Fruit fly (Drosophila melanogaster): Measurements from ENCODE around the gene CG31381.

DNA sequence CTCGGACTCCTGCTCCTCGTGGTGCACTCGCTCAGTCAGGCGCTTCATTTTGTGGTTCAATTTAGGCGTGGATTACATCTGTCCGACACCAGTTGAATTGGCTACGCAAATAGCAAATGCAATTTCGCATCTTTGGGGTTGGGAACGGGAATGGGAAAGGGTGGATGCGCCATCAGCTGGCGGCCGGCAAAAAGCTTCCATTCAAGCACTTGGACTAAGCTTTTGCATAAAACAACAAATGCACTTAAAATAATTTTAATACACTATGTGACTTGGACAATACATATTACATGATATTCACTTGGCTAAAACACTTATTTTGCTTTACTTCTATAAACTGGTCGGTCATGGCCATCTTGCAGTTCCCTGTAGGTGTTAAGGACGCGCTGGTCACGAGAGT, 20.7 kb upstream of the CG31381 start, which contains the start of gene HDAC11:
- TF ChIP-seq usp (GFP tag; optimal IDR thresholded peaks at IDR 0.05): no peak
- no peak for TF ChIP-seq psq (optimal IDR thresholded peaks at IDR 0.05)
